Worm (Caenorhabditis elegans): ENCODE results near the gene srbc-78.
"Not testable (repeated sequence)": the region's sequence is repeated elsewhere in the genome, so short reads cannot be mapped to it uniquely, and the experiment has no call there.

srbc-78 gene

ce11 chrV:20518927-20519326 lies 29.9 kb upstream of the srbc-78 start, which contains the start of gene Y38H6C.25:
Gene Y38H6C.25, plus strand, starts transcription at chrV:20519227.
- TF ChIP-seq elt-1 (tag; optimal IDR thresholded peaks at IDR 0.05; ENCODE audit: borderline replicate concordance, insufficient read depth) (no peak), mls-2 (tag; optimal IDR thresholded peaks at IDR 0.05) (no peak)

ce11 chrV:20517005-20517404 lies 28.0 kb upstream of the srbc-78 start:
- TF ChIP-seq mls-2 (tag; optimal IDR thresholded peaks at IDR 0.05) (no peak), zip-8 (tag; optimal IDR thresholded peaks at IDR 0.05) (no peak), unc-39 (tag; optimal IDR thresholded peaks at IDR 0.05) (no peak), sptf-1 (tag; optimal IDR thresholded peaks at IDR 0.05) (no peak), ztf-11 (tag; optimal IDR thresholded peaks at IDR 0.05) (no peak), lsy-2 (tag; optimal IDR thresholded peaks at IDR 0.05) (no peak)

- TF ChIP-seq tbx-8 (GFP tag; optimal IDR thresholded peaks at IDR 0.05) (no peak), elt-3 (tag; optimal IDR thresholded peaks at IDR 0.05) (no peak), hlh-1 (tag; optimal IDR thresholded peaks at IDR 0.05) (no peak), sem-2 (GFP tag; optimal IDR thresholded peaks at IDR 0.05) (no peak), unc-62 (GFP tag; optimal IDR thresholded peaks at IDR 0.05) (no peak), mls-2 (tag; optimal IDR thresholded peaks at IDR 0.05) (no peak), lin-32 (GFP tag; optimal IDR thresholded peaks at IDR 0.05) (no peak), pha-4 (tag; optimal IDR thresholded peaks at IDR 0.05) (no peak), ceh-43 (GFP tag; optimal IDR thresholded peaks at IDR 0.05) (no peak), flh-1 (GFP tag; optimal IDR thresholded peaks at IDR 0.05) (no peak), nhr-28 (tag; optimal IDR thresholded peaks at IDR 0.05) (no peak), elt-1 (tag; optimal IDR thresholded peaks at IDR 0.05; ENCODE audit: borderline replicate concordance, insufficient read depth) (no peak), zip-8 (tag; optimal IDR thresholded peaks at IDR 0.05) (no peak), cnd-1 (tag; optimal IDR thresholded peaks at IDR 0.05) (no peak), M03D4.4 (tag; optimal IDR thresholded peaks at IDR 0.05) (no peak), ztf-11 (tag; optimal IDR thresholded peaks at IDR 0.05) (no peak), unc-39 (tag; optimal IDR thresholded peaks at IDR 0.05) (no peak)
Observed at ce11 chrV:20514483-20514882, 25.5 kb upstream of the srbc-78 start.

ce11 chrV:20513661-20514060 lies 24.7 kb upstream of the srbc-78 start, which contains the start of gene Y38H6C.8:
Gene Y38H6C.8, plus strand, starts transcription at chrV:20513961.
- not testable (repeated sequence) for TF ChIP-seq nhr-2, blmp-1, zip-8 (tag; optimal IDR thresholded peaks at IDR 0.05)

- no peak for TF ChIP-seq nhr-76 (tag; optimal IDR thresholded peaks at IDR 0.05)
Observed at ce11 chrV:20509427-20509826, 20.4 kb upstream of the srbc-78 start.

- TF ChIP-seq ceh-43 (GFP tag; optimal IDR thresholded peaks at IDR 0.05), result no peak
- no peak for TF ChIP-seq mep-1 (tag; optimal IDR thresholded peaks at IDR 0.05)
- no peak for TF ChIP-seq nhr-2 (tag; optimal IDR thresholded peaks at IDR 0.05)
- TF ChIP-seq mab-5 (tag; optimal IDR thresholded peaks at IDR 0.05), result no peak
- no peak for TF ChIP-seq hlh-1 (tag; optimal IDR thresholded peaks at IDR 0.05)
- no peak for TF ChIP-seq nhr-76 (tag; optimal IDR thresholded peaks at IDR 0.05)
- no peak for TF ChIP-seq unc-120 (tag; optimal IDR thresholded peaks at IDR 0.05; ENCODE audit: poor library complexity, severe bottlenecking)
Observed at ce11 chrV:20506542-20506941, 17.5 kb upstream of the srbc-78 start.

ce11 chrV:20504997-20505396 lies 16.0 kb upstream of the srbc-78 start, which contains the start of gene Y38H6C.4:
Gene Y38H6C.4, minus strand, starts transcription at chrV:20505097.
- TF ChIP-seq unc-39 (tag; optimal IDR thresholded peaks at IDR 0.05) (no peak), sem-2 (GFP tag; optimal IDR thresholded peaks at IDR 0.05) (no peak), sptf-1 (tag; optimal IDR thresholded peaks at IDR 0.05) (no peak)

ce11 chrV:20500405-20500804 lies 11.4 kb upstream of the srbc-78 start, which contains the start of gene dct-14:
Gene dct-14, minus strand, starts transcription at chrV:20500505.
- TF ChIP-seq mls-2 (tag; optimal IDR thresholded peaks at IDR 0.05) (no peak), mep-1 (tag; optimal IDR thresholded peaks at IDR 0.05) (no peak), hlh-1 (tag; optimal IDR thresholded peaks at IDR 0.05) (no peak), unc-39 (tag; optimal IDR thresholded peaks at IDR 0.05) (no peak), zip-8 (tag; optimal IDR thresholded peaks at IDR 0.05) (no peak), unc-62 (GFP tag; optimal IDR thresholded peaks at IDR 0.05) (no peak), sptf-1 (tag; optimal IDR thresholded peaks at IDR 0.05) (no peak), lsy-2 (tag; optimal IDR thresholded peaks at IDR 0.05) (no peak), snpc-4 (tag; optimal IDR thresholded peaks at IDR 0.05) (no peak), cnd-1 (tag; optimal IDR thresholded peaks at IDR 0.05) (no peak)

Measured in whole organism, mixed stage, embryonic.